Fruit fly (Drosophila melanogaster) Kc167 (cell line): ENCODE measurements around the gene Dhrs4.

Experiments
- Myc ChIP-seq: fragments of >200 bp; optimal IDR thresholded peaks from 2 replicates; lab custom pipeline; 2017; ENCODE audit warnings: missing external identifiers
- h ChIP-seq: fragments of >200 bp; optimal IDR thresholded peaks from 3 replicates; lab custom pipeline; 2018; ENCODE audit warnings: missing external identifiers

DNA sequence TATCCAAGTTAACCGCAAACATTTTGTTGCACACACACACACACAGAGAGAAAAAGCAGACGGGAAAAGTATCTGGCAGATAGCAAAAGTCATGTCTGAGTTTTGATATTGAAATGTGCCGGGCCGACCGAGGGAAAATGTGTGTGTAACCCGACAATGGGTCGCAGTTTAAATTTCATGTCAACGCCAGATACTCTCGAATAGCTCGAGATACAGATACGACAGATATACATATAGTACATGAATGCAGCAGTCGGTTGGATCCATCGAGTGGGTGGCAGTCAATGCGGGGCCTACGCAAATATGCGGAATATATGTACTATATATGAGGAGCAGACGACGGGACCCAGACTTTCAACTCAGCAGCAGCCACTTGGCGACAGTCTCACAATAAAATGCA, 34.6 kb upstream of the Dhrs4 start:
- TF ChIP-seq h (lab: Kevin White, UChicago) (no peak), Myc (lab: Kevin White, UChicago) (no peak)
